Worm (Caenorhabditis elegans): ENCODE measurements around the gene K07E3.1.

K07E3.1 gene

ce11 chrX:8110193-8110592 is at the start of gene K07E3.1:
Gene K07E3.1 (plus strand): TSS chrX:8110439.
- no peak for TF ChIP-seq him-1 (tag; optimal IDR thresholded peaks at IDR 0.05)
- TF ChIP-seq dao-5 (tag; optimal IDR thresholded peaks at IDR 0.05): no peak

DNA sequence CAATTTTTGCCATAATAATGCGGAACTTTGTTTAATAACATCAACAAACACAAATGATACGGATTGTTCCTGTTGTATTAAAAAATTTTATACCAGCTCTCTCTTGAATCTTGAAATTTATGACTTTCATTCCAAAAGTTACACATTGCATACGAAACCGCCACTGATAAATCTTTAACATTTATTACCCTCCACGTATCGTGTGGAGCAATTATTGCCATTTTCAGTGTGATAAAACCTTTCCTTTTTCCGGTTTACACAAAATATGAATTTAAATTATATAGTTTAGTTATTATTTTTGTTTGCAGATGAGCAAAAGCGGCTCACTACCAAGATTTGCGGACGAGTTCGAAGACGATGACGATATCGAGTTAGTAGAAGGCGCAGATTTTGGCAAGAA is 49.4 kb upstream of the K07E3.1 start, which contains the start of gene C18A11.3:
Gene C18A11.3, plus strand, starts transcription at position 301 of the 400 bp plus-strand sequence.
- TF ChIP-seq him-1 (tag; optimal IDR thresholded peaks at IDR 0.05): no peak
- TF ChIP-seq dao-5 (tag; optimal IDR thresholded peaks at IDR 0.05): no peak

DNA sequence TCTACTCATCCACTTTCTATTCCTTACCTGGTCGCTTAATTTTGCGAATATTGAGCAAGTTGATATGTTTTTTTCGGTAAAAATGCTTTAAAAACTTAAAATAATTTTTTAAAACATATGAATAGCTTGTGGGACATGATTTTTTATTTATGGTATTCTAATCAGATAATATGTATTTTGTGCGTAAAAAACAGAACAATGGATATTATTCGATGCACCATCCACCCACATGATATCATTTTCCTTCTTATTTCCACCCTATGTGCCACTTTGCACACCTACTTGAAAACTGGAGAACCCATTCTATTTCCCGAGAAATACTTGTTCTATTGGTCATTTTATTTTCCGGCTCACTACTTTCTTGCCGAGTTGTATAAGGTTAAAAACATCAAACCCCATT is 43.0 kb upstream of the K07E3.1 start, which contains the start of gene C18A11.2:
Gene C18A11.2, plus strand, starts transcription at position 301 of the 400 bp plus-strand sequence.
- TF ChIP-seq dao-5 (tag; optimal IDR thresholded peaks at IDR 0.05) (no peak), him-1 (tag; optimal IDR thresholded peaks at IDR 0.05) (no peak), W03F9.2 (tag; optimal IDR thresholded peaks at IDR 0.05) (no peak)

- peak; percentile 53 for TF ChIP-seq W03F9.2 (tag; optimal IDR thresholded peaks at IDR 0.05)
- TF ChIP-seq him-1 (tag; optimal IDR thresholded peaks at IDR 0.05): no peak
Observed at ce11 chrX:8069293-8069692, 40.9 kb upstream of the K07E3.1 start, which contains the start of gene C18A11.1. Gene C18A11.1 (plus strand): TSS chrX:8069328.

DNA sequence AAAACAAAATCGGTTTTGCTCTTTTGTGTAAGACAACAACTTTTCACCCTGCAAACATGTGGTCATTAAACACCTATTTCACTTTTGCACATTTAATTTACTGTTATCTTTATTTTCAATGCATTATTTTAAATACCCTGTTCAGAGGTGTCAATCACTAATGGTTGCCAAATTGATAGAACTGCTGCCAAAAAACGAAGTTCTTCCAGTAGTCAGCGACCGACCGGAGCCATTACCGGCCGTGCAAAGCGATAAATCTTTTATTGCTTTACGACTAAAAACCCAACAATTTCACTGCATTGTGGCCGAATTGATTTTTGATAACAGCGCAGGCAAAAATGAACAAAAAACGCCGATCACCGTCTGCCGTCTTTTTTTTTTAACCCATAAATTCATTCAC is 35.7 kb upstream of the K07E3.1 start:
- TF ChIP-seq W03F9.2 (tag; optimal IDR thresholded peaks at IDR 0.05) (no peak), dao-5 (tag; optimal IDR thresholded peaks at IDR 0.05) (no peak), him-1 (tag; optimal IDR thresholded peaks at IDR 0.05) (no peak)

- TF ChIP-seq W03F9.2 (tag; optimal IDR thresholded peaks at IDR 0.05) (no peak), dao-5 (tag; optimal IDR thresholded peaks at IDR 0.05) (no peak), him-1 (tag; optimal IDR thresholded peaks at IDR 0.05) (no peak)
Observed at ce11 chrX:8077748-8078147, 32.5 kb upstream of the K07E3.1 start, which contains the start of gene C46F2.1. Gene C46F2.1 (plus strand): TSS chrX:8078048.

DNA sequence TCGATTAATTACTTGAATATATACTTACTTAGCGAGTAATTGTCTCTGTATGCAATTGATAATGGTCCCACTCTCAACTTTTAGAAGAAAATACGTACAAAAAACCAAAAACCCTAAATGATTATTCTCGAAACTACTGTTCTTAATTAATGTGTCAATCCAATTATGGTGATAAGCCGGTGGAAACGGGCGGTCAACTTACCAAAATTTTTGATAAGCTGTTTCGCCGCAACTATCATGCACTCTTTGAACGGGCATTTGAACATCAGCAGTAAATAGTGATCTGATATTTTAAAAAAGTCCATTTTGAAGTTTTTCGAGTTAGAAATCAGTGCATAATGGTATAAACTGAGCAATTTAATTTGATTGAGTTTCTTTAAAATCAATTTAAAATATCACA is 31.9 kb upstream of the K07E3.1 start:
- no peak for TF ChIP-seq dao-5 (tag; optimal IDR thresholded peaks at IDR 0.05)
- TF ChIP-seq him-1 (tag; optimal IDR thresholded peaks at IDR 0.05): no peak
- no peak for TF ChIP-seq W03F9.2 (tag; optimal IDR thresholded peaks at IDR 0.05)

ce11 chrX:8078899-8079298 is 31.3 kb upstream of the K07E3.1 start:
- no peak for TF ChIP-seq dao-5 (tag; optimal IDR thresholded peaks at IDR 0.05)
- TF ChIP-seq him-1 (tag; optimal IDR thresholded peaks at IDR 0.05): no peak
- TF ChIP-seq W03F9.2 (tag; optimal IDR thresholded peaks at IDR 0.05): no peak

DNA sequence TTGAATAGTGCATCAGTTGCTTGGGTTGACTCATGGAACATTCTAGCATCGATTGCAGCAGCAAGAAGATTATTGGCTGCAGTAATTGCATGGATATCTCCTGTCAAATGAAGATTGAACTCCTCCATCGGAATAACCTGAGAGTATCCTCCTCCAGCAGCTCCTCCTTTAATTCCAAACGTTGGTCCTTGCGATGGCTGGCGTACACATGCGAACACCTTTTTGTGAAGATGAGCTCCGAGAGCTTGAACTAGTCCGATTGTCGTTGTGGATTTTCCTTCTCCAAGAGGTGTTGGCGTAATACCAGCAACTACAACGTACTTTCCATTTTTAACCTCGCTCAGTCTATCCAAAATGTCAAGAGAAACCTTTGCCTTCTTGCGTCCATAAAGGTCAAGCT is 27.5 kb upstream of the K07E3.1 start:
- TF ChIP-seq him-1 (tag; optimal IDR thresholded peaks at IDR 0.05) (no peak), dao-5 (tag; optimal IDR thresholded peaks at IDR 0.05) (no peak), W03F9.2 (tag; optimal IDR thresholded peaks at IDR 0.05) (no peak)

DNA sequence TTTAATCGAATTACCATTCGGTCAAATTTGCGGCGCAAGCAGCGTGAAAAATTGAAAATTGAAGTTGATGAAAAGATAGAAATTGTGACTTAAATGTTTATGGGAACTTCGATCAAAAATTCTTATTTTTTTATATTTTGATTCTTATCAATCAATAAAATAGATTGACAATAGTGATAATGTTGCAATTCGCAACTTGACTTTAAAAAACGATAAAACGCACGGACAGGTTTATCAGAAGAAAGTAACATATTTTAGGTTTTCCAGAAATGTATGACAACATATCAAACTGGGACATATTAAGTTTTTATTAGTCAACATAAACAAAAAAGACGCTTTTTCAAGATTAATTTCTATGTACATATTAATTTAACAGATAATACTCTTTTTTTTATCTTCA is 26.9 kb upstream of the K07E3.1 start:
- no peak for TF ChIP-seq dao-5 (tag; optimal IDR thresholded peaks at IDR 0.05)
- TF ChIP-seq him-1 (tag; optimal IDR thresholded peaks at IDR 0.05): no peak
- no peak for TF ChIP-seq W03F9.2 (tag; optimal IDR thresholded peaks at IDR 0.05)

DNA sequence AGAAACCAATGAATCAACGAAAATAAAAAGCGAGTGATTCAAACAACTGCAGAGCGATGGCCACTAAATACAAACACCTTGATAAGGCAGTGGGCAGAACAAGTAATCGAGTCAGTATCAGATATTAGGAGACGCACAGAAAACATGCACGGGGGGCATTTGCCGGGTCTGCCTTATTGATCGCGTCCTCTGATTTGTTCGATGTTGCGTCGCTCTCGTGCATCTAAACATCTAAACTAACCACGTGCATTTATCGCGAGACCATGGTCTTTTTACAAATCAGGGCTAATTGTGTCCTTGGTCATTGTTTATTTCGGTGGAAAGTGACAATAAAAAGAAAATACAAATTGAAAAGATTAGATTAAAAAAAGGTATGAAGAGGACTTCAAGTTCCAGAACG is 26.3 kb upstream of the K07E3.1 start, which contains the start of gene K07E3.4:
Gene K07E3.4, minus strand, starts transcription at position 100 of the 400 bp plus-strand sequence.
- TF ChIP-seq W03F9.2 (tag; optimal IDR thresholded peaks at IDR 0.05) (no peak), him-1 (tag; optimal IDR thresholded peaks at IDR 0.05) (no peak), dao-5 (tag; optimal IDR thresholded peaks at IDR 0.05) (no peak)

- TF ChIP-seq W03F9.2 (tag; optimal IDR thresholded peaks at IDR 0.05) (no peak), dao-5 (tag; optimal IDR thresholded peaks at IDR 0.05) (no peak), him-1 (tag; optimal IDR thresholded peaks at IDR 0.05) (no peak)
Observed at ce11 chrX:8084669-8085068, 25.6 kb upstream of the K07E3.1 start.

ce11 chrX:8086450-8086724 is 23.9 kb upstream of the K07E3.1 start, which contains the start of gene dao-3:
Gene dao-3 (minus strand): TSS chrX:8086550.
- TF ChIP-seq him-1 (tag; optimal IDR thresholded peaks at IDR 0.05): no peak
- no peak for TF ChIP-seq W03F9.2 (tag; optimal IDR thresholded peaks at IDR 0.05)
- TF ChIP-seq dao-5 (tag; optimal IDR thresholded peaks at IDR 0.05): no peak

- TF ChIP-seq dao-5 (tag; optimal IDR thresholded peaks at IDR 0.05) (no peak), him-1 (tag; optimal IDR thresholded peaks at IDR 0.05) (no peak), W03F9.2 (tag; optimal IDR thresholded peaks at IDR 0.05) (no peak)
Observed at ce11 chrX:8086725-8087641, 23.3 kb upstream of the K07E3.1 start.

- no peak for TF ChIP-seq dao-5 (tag; optimal IDR thresholded peaks at IDR 0.05)
- no peak for TF ChIP-seq him-1 (tag; optimal IDR thresholded peaks at IDR 0.05)
- no peak for TF ChIP-seq W03F9.2 (tag; optimal IDR thresholded peaks at IDR 0.05)
Observed at ce11 chrX:8088474-8088873, 21.8 kb upstream of the K07E3.1 start, which contains the start of gene vem-1. Gene vem-1 (minus strand): TSS chrX:8088574.
